Worm (Caenorhabditis elegans): Measurements from ENCODE around the gene fib-1.
"Not testable (repeated sequence)": the region's sequence is repeated elsewhere in the genome, so short reads cannot be mapped to it uniquely, and the experiment has no call there.

fib-1 gene

DNA sequence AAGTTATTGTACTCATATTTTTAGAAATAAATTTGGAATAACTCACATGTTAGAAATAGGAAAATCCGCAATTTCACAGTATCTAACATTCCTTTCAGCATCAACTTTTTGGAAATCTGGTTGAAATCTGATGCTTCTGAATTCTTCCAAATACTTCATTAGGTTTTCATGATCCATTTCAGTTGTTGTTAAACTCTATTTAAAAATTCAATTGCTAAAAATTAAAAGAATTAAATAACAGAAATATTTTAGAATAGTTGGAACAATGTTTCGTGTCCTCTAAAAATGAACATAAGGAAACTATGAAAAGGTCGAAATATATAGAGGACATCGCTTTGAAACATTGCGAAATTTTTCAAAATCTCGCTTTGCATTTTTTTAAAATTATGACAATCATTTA, 29.4 kb upstream of the fib-1 start, which contains the start of gene cng-1:
TSS of gene cng-1 (minus strand) at position 101 of the 400 bp plus-strand sequence.
- not testable (repeated sequence) for TF ChIP-seq lim-6 (tag; optimal IDR thresholded peaks at IDR 0.05); ets-4 (tag; optimal IDR thresholded peaks at IDR 0.05); ceh-19 (GFP tag; optimal IDR thresholded peaks at IDR 0.05)

DNA sequence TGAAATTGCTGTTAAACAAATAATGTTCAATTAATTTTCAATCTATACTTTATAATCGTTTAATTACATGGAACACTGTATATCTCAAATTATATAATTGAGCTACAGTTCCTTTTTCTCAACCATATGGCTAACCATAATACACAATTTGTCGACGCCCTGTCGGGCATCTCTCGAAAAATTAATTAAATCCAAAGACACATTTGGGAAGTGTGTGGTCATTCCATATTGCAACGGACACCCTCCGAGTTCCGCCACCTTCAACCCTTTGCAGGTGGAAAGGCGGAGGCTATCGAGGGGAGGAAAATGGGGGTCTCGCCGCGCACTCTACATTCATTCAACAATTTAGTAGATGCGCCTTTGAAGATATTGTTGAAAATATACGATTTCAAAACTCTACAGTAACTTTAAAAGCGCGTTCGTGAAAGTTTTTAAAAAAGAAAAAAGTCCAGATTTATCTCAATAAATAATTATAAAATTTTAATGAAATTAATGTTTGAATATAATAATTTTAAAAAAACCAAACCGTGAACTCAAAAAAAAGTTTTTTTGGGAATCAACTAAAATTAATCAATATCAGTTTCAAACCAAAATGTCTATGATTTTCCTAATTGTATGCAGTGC, 27.0 kb upstream of the fib-1 start, which contains the start of gene F14H8.8:
TSS of gene F14H8.8 (plus strand) at position 574 of the 624 bp plus-strand sequence.
- TF ChIP-seq nhr-232 (tag; optimal IDR thresholded peaks at IDR 0.05) = no peak
- no peak for TF ChIP-seq ceh-22 (tag; optimal IDR thresholded peaks at IDR 0.05)
- TF ChIP-seq syd-9 (tag; optimal IDR thresholded peaks at IDR 0.05) = no peak
- TF ChIP-seq odd-2 (tag; optimal IDR thresholded peaks at IDR 0.05) = no peak
- TF ChIP-seq ceh-45 (GFP tag; IDR thresholded peaks at IDR 0.05) = no peak
- no peak for TF ChIP-seq rnt-1 (tag; optimal IDR thresholded peaks at IDR 0.05)
- TF ChIP-seq hlh-6 (tag; optimal IDR thresholded peaks at IDR 0.05) = no peak
- TF ChIP-seq tbx-2 (tag; optimal IDR thresholded peaks at IDR 0.05) = no peak
- TF ChIP-seq fkh-6 (tag; optimal IDR thresholded peaks at IDR 0.05) = no peak
- no peak for TF ChIP-seq tbx-7 (tag; optimal IDR thresholded peaks at IDR 0.05)
- TF ChIP-seq zip-5 (tag; optimal IDR thresholded peaks at IDR 0.05) = no peak
- TF ChIP-seq ceh-19 (GFP tag; optimal IDR thresholded peaks at IDR 0.05) = no peak
- no peak for TF ChIP-seq ceh-18 (tag; optimal IDR thresholded peaks at IDR 0.05)
- no peak for TF ChIP-seq pros-1 (tag; optimal IDR thresholded peaks at IDR 0.05)

ce11 chrV:15023544-15023943, 21.5 kb upstream of the fib-1 start, which contains the start of gene F14H8.4:
F14H8.4 (plus strand) TSS chrV:15023844.
- TF ChIP-seq pha-2 (tag; optimal IDR thresholded peaks at IDR 0.05) (no peak), unc-42 (tag; optimal IDR thresholded peaks at IDR 0.05) (no peak), ceh-2 (tag; optimal IDR thresholded peaks at IDR 0.05) (no peak), ceh-31 (tag; optimal IDR thresholded peaks at IDR 0.05) (no peak), ttx-3 (tag; optimal IDR thresholded peaks at IDR 0.05) (no peak), ama-1 (optimal IDR thresholded peaks at IDR 0.05) (no peak), fkh-10 (GFP tag; optimal IDR thresholded peaks at IDR 0.05) (no peak), ceh-14 (tag; optimal IDR thresholded peaks at IDR 0.05) (no peak), ceh-19 (GFP tag; optimal IDR thresholded peaks at IDR 0.05) (no peak), madf-2 (tag; optimal IDR thresholded peaks at IDR 0.05) (no peak), ceh-18 (tag; optimal IDR thresholded peaks at IDR 0.05) (no peak), C08G9.2 (tag; optimal IDR thresholded peaks at IDR 0.05) (no peak), ceh-34 (tag; optimal IDR thresholded peaks at IDR 0.05) (no peak), K02D7.2 (tag; optimal IDR thresholded peaks at IDR 0.05) (no peak), ceh-48 (tag; optimal IDR thresholded peaks at IDR 0.05) (no peak), nhr-232 (tag; optimal IDR thresholded peaks at IDR 0.05) (no peak), unc-86 (tag; optimal IDR thresholded peaks at IDR 0.05) (no peak), pag-3 (tag; optimal IDR thresholded peaks at IDR 0.05; ENCODE audit: borderline replicate concordance) (no peak), npax-4 (tag; optimal IDR thresholded peaks at IDR 0.05) (no peak), F13H6.1 (tag; optimal IDR thresholded peaks at IDR 0.05) (no peak)

ce11 chrV:15020732-15021131, 18.7 kb upstream of the fib-1 start, which contains the start of gene F14H8.5:
F14H8.5 (plus strand) TSS chrV:15021032.
- TF ChIP-seq K09A11.1 (tag; optimal IDR thresholded peaks at IDR 0.05; ENCODE audit: insufficient read depth) (no peak), C08G9.2 (tag; optimal IDR thresholded peaks at IDR 0.05) (no peak), pax-1 (tag; optimal IDR thresholded peaks at IDR 0.05) (no peak), Y22D7AL.16 (tag; optimal IDR thresholded peaks at IDR 0.05) (no peak), pat-9 (tag; optimal IDR thresholded peaks at IDR 0.05) (no peak), nhr-11 (tag; optimal IDR thresholded peaks at IDR 0.05) (no peak), ceh-30 (tag; optimal IDR thresholded peaks at IDR 0.05) (no peak), elt-4 (tag; optimal IDR thresholded peaks at IDR 0.05) (no peak)

All from whole organism, late embryonic.